Fruit fly (Drosophila melanogaster): ENCODE results near the gene vri.
A peak's percentile ranks its signal among the peaks of the same experiment; 100 is the strongest.

vri gene

DNA sequence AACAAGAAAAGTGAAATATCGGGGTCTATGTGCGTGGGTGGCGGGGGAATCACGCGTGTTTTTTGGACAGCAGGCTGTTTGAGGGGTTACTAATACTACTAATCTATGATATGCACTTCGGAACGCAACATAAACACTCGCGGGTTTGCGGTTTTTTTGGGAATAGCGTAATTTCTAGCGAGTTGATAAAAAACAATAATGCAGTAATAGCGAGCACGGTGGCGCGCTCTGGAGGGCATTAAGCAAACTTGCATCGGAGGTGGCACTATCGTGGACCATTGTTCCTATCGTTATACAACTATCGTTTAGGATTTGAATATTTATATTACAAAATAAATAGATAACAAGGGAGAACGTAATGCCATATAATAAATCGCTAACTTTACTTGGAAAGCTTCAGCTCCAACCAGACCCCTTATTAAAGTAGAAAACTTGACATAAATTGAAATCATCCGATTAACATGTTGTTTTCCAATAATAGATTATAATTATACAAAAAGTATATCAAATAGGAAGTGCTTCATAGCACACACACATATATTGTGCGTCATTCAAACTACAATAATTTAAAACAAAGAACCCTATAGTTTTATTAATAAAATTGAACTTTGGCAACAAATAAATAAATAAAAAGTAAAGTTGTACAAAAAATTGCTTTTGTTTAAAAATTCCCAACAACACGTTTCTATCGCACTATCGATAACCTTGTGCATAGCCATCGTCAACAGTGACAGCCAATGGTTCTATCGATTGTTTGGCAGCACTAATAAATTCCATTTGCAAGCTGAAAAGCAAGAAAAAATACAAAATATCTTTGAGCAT lies 10.2 kb upstream of the vri start, which contains the start of the genes Nin and Bub1 (continued):
- TF ChIP-seq YL-1 (GFP tag; optimal IDR thresholded peaks at IDR 0.05) (no peak), nerfin-2 (GFP tag; IDR thresholded peaks at IDR 0.05; ENCODE audit: partially characterized antibody) (peak; percentile 72), ssp (GFP tag; IDR thresholded peaks at IDR 0.05) (no peak), Awh (GFP tag; IDR thresholded peaks at IDR 0.05) (no peak), Myb (GFP tag; optimal IDR thresholded peaks at IDR 0.05) (peak; percentile 16), Dfd (GFP tag; optimal IDR thresholded peaks at IDR 0.05) (no peak), Lim3 (GFP tag; IDR thresholded peaks at IDR 0.05) (no peak), Hr78 (GFP tag; optimal IDR thresholded peaks at IDR 0.05) (no peak), sens-2 (GFP tag; IDR thresholded peaks at IDR 0.05) (no peak), vnd (GFP tag; IDR thresholded peaks at IDR 0.05; ENCODE audit: partially characterized antibody) (peak; percentile 86), HLH3B (GFP tag; IDR thresholded peaks at IDR 0.05) (no peak), CG1603 (tag; optimal IDR thresholded peaks at IDR 0.05) (peak; percentile 50), az2 (GFP tag; optimal IDR thresholded peaks at IDR 0.05) (peak; percentile 17), CG9215 (GFP tag; IDR thresholded peaks at IDR 0.05) (peak; percentile 45), Pdp1 (GFP tag; optimal IDR thresholded peaks at IDR 0.05) (peak in 1 of 2 experiments; percentile 53), dmrt11E (tag; optimal IDR thresholded peaks at IDR 0.05) (no peak), jumu (GFP tag; optimal IDR thresholded peaks at IDR 0.05) (no peak), CG12236 (GFP tag; optimal IDR thresholded peaks at IDR 0.05) (no peak), B-H1 (GFP tag; IDR thresholded peaks at IDR 0.05) (no peak), trh (GFP tag; optimal IDR thresholded peaks at IDR 0.05) (no peak), disco-r (GFP tag; optimal IDR thresholded peaks at IDR 0.05) (no peak), zf30C (GFP tag; optimal IDR thresholded peaks at IDR 0.05) (no peak), CG18619 (GFP tag; optimal IDR thresholded peaks at IDR 0.05) (peak; percentile 40), CHES-1-like (GFP tag; optimal IDR thresholded peaks at IDR 0.05) (no peak), zen (tag; optimal IDR thresholded peaks at IDR 0.05) (no peak), NfI (GFP tag; optimal IDR thresholded peaks at IDR 0.05) (peak; percentile 8), repo (GFP tag; optimal IDR thresholded peaks at IDR 0.05) (no peak), Mes4 (GFP tag; optimal IDR thresholded peaks at IDR 0.05) (no peak), CG32772 (GFP tag; IDR thresholded peaks at IDR 0.05) (no peak), Nf-YC (tag; optimal IDR thresholded peaks at IDR 0.05) (no peak), shn (GFP tag; optimal IDR thresholded peaks at IDR 0.05) (peak; percentile 11), CG10366 (GFP tag; IDR thresholded peaks at IDR 0.05) (no peak; the same call in 1 of the 2 replicates), CG15601 (tag; optimal IDR thresholded peaks at IDR 0.05) (no peak), CG18599 (GFP tag; optimal IDR thresholded peaks at IDR 0.05) (no peak), CG10959 (GFP tag; IDR thresholded peaks at IDR 0.05) (no peak), Deaf1 (tag; optimal IDR thresholded peaks at IDR 0.05) (no peak), Adf1 (GFP tag; IDR thresholded peaks at IDR 0.05) (no peak), psq (GFP tag; optimal IDR thresholded peaks at IDR 0.05) (no peak), CG5953 (GFP tag; IDR thresholded peaks at IDR 0.05) (no peak), stwl (tag; optimal IDR thresholded peaks at IDR 0.05) (no peak), trem (tag; optimal IDR thresholded peaks at IDR 0.05) (peak; percentile 6), mam (GFP tag; optimal IDR thresholded peaks at IDR 0.05) (peak; percentile 10), lbe (GFP tag; optimal IDR thresholded peaks at IDR 0.05) (no peak), ham (GFP tag; IDR thresholded peaks at IDR 0.05) (no peak), CG17328 (GFP tag; IDR thresholded peaks at IDR 0.05) (no peak), zfh1 (GFP tag; IDR thresholded peaks at IDR 0.05) (0 out of 3 replicates have a peak, but pooled peaks have one; percentile 42), Nf-YA (GFP tag; IDR thresholded peaks at IDR 0.05) (no peak), HHEX (GFP tag; optimal IDR thresholded peaks at IDR 0.05) (no peak), CG3065 (GFP tag; optimal IDR thresholded peaks at IDR 0.05) (no peak), CG5180 (GFP tag; optimal IDR thresholded peaks at IDR 0.05) (no peak)

Data from whole organism, embryonic.